Fruit fly (Drosophila melanogaster) whole organism, embryonic: ENCODE results near the gene CG44837.

Experiments used
- ATbp ChIP-seq: fragments of 200-800 bp; sonication (Bioruptor generic); optimal IDR thresholded peaks from 2 replicates; lab custom pipeline; 2017; ENCODE audit warnings: missing biosample characterization, mild to moderate bottlenecking, missing genetic modification characterization, missing genetic modification reagents
- CG10209 ChIP-seq: fragments of 200-800 bp; sonication (Bioruptor generic); optimal IDR thresholded peaks from 3 replicates; lab custom pipeline; 2017; ENCODE audit warnings: missing biosample characterization, mild to moderate bottlenecking, missing genetic modification characterization, missing genetic modification reagents
- CG10267 ChIP-seq: fragments of 200-800 bp; sonication (Bioruptor generic); optimal IDR thresholded peaks from 2 replicates; lab custom pipeline; 2018; ENCODE audit warnings: missing biosample characterization, mild to moderate bottlenecking, missing genetic modification characterization, moderate library complexity
- CG11723 ChIP-seq: fragments of 200-800 bp; sonication (Bioruptor generic); optimal IDR thresholded peaks from 2 replicates; lab custom pipeline; 2017; ENCODE audit warnings: missing biosample characterization, mild to moderate bottlenecking, missing genetic modification characterization
- CG12071 ChIP-seq: fragments of 200-800 bp; sonication (Bioruptor generic); optimal IDR thresholded peaks from 3 replicates; lab custom pipeline; 2018; ENCODE audit warnings: missing biosample characterization, mild to moderate bottlenecking, missing genetic modification characterization
- CG13424 ChIP-seq: fragments of 200-800 bp; sonication (Bioruptor generic); optimal IDR thresholded peaks from 2 replicates; lab custom pipeline; 2019; ENCODE audit warnings: missing biosample characterization, mild to moderate bottlenecking, missing genetic modification characterization, moderate library complexity
- CG13624 ChIP-seq: fragments of 200-800 bp; sonication (Bioruptor generic); optimal IDR thresholded peaks from 2 replicates; lab custom pipeline; 2016; ENCODE audit warnings: missing biosample characterization, missing genetic modification characterization
- CG1603 ChIP-seq: fragments of 200-800 bp; sonication (Bioruptor generic); optimal IDR thresholded peaks from 2 replicates; lab custom pipeline; 2019; ENCODE audit warnings: missing biosample characterization, mild to moderate bottlenecking, missing genetic modification characterization, moderate library complexity
- CG2120 ChIP-seq: fragments of 200-800 bp; sonication (Bioruptor generic); optimal IDR thresholded peaks from 3 replicates; lab custom pipeline; 2016; ENCODE audit warnings: missing biosample characterization, missing genetic modification characterization
- CG3065 ChIP-seq: fragments of 200-800 bp; sonication (Bioruptor generic); optimal IDR thresholded peaks from 2 replicates; lab custom pipeline; 2016; ENCODE audit warnings: missing biosample characterization, missing genetic modification characterization
- CG42726 ChIP-seq: fragments of 200-800 bp; sonication (Bioruptor generic); IDR thresholded peaks from 2 replicates; pipeline ENCODE4 v1.3.6; 2022; ENCODE audit warnings: missing biosample characterization, missing genetic modification characterization; ENCODE audit not compliant: partially characterized antibody
- CG6854 ChIP-seq: fragments of 200-800 bp; sonication (Bioruptor generic); optimal IDR thresholded peaks from 3 replicates; lab custom pipeline; 2017; ENCODE audit warnings: missing biosample characterization, mild to moderate bottlenecking, missing genetic modification characterization
- CG7839 ChIP-seq: fragments of 200-800 bp; sonication (Bioruptor generic); optimal IDR thresholded peaks from 3 replicates; lab custom pipeline; 2018; ENCODE audit warnings: missing biosample characterization, mild to moderate bottlenecking, missing genetic modification characterization, moderate library complexity
- CG7928 ChIP-seq: fragments of 200-800 bp; sonication (Bioruptor generic); optimal IDR thresholded peaks from 2 replicates; lab custom pipeline; 2017; ENCODE audit warnings: missing biosample characterization, mild to moderate bottlenecking, missing genetic modification characterization
- CG7987 ChIP-seq: fragments of 200-800 bp; sonication (Bioruptor generic); optimal IDR thresholded peaks from 2 replicates; lab custom pipeline; 2018; ENCODE audit warnings: missing biosample characterization, mild to moderate bottlenecking, missing genetic modification characterization, moderate library complexity
- CG8388 ChIP-seq: fragments of 200-800 bp; sonication (Bioruptor generic); optimal IDR thresholded peaks from 2 replicates; lab custom pipeline; 2019; ENCODE audit warnings: missing biosample characterization, mild to moderate bottlenecking, missing genetic modification characterization, moderate library complexity
- CG9215 ChIP-seq: fragments of 200-800 bp; sonication (Bioruptor generic); IDR thresholded peaks from 2 replicates; pipeline ENCODE4 v1.3.6; 2022; ENCODE audit warnings: missing biosample characterization, missing genetic modification characterization
- CG9437 ChIP-seq: fragments of 200-800 bp; sonication (Bioruptor generic); optimal IDR thresholded peaks from 2 replicates; lab custom pipeline; 2018; ENCODE audit warnings: missing biosample characterization, mild to moderate bottlenecking, missing genetic modification characterization
- Dip3 ChIP-seq: fragments of 200-800 bp; sonication (Bioruptor generic); optimal IDR thresholded peaks from 3 replicates; lab custom pipeline; 2016; ENCODE audit warnings: missing biosample characterization, missing genetic modification characterization
- Ets97D ChIP-seq: fragments of 200-800 bp; sonication (Bioruptor generic); optimal IDR thresholded peaks from 3 replicates; lab custom pipeline; 2016; ENCODE audit warnings: missing biosample characterization, missing genetic modification characterization
- Fer3 ChIP-seq: fragments of 200-800 bp; sonication (Bioruptor generic); optimal IDR thresholded peaks from 2 replicates; lab custom pipeline; 2018; ENCODE audit warnings: missing biosample characterization, mild to moderate bottlenecking, missing genetic modification characterization, moderate library complexity
- Gsc ChIP-seq: fragments of 200-800 bp; sonication (Bioruptor generic); IDR thresholded peaks from 2 replicates; pipeline ENCODE4 v1.3.6; 2022; ENCODE audit warnings: missing biosample characterization, missing genetic modification characterization
- HHEX ChIP-seq: fragments of 200-800 bp; sonication (Bioruptor generic); optimal IDR thresholded peaks from 3 replicates; lab custom pipeline; 2017; ENCODE audit warnings: missing biosample characterization, mild to moderate bottlenecking, missing genetic modification characterization, missing genetic modification reagents
- Hey ChIP-seq: fragments of 200-800 bp; sonication (Bioruptor generic); optimal IDR thresholded peaks from 3 replicates; lab custom pipeline; 2018; ENCODE audit warnings: missing biosample characterization, mild to moderate bottlenecking, missing genetic modification characterization
- Hmx ChIP-seq: fragments of 200-800 bp; sonication (Bioruptor generic); optimal IDR thresholded peaks from 2 replicates; lab custom pipeline; 2016; ENCODE audit warnings: missing biosample characterization, missing genetic modification characterization
- Jarid2 ChIP-seq: fragments of 200-800 bp; sonication (Bioruptor generic); optimal IDR thresholded peaks from 3 replicates; lab custom pipeline; 2017; ENCODE audit warnings: mild to moderate bottlenecking, missing biosample characterization, missing genetic modification reagents, missing genetic modification characterization
- Scr ChIP-seq: fragments of 200-800 bp; sonication (Bioruptor generic); IDR thresholded peaks from 2 replicates; pipeline ENCODE4 v1.3.6; 2022; ENCODE audit warnings: missing biosample characterization, missing genetic modification characterization; ENCODE audit not compliant: partially characterized antibody
- Xrp1 ChIP-seq: fragments of 200-800 bp; sonication (Bioruptor generic); IDR thresholded peaks from 2 replicates; pipeline ENCODE4 v1.3.6; 2022; ENCODE audit warnings: missing biosample characterization, missing genetic modification characterization
- ab ChIP-seq: fragments of 200-800 bp; sonication (Bioruptor generic); optimal IDR thresholded peaks from 2 replicates; lab custom pipeline; 2016; ENCODE audit warnings: missing biosample characterization, missing genetic modification characterization
- az2 ChIP-seq: fragments of 200-800 bp; sonication (Bioruptor generic); optimal IDR thresholded peaks from 3 replicates; lab custom pipeline; 2016; ENCODE audit warnings: missing biosample characterization, missing genetic modification characterization
- cad ChIP-seq: fragments of >200 bp; optimal IDR thresholded peaks from 2 replicates; lab custom pipeline; 2017; ENCODE audit warnings: missing biosample characterization, missing genetic modification characterization
- croc ChIP-seq: fragments of 200-800 bp; sonication (Bioruptor generic); conservative IDR thresholded peaks from 3 replicates; pipeline ENCODE4 v1.3.6; 2022; ENCODE audit warnings: missing biosample characterization, missing genetic modification characterization
- crol ChIP-seq: fragments of 200-800 bp; sonication (Bioruptor generic); IDR thresholded peaks from 2 replicates; pipeline ENCODE4 v1.3.6; 2022; ENCODE audit warnings: missing biosample characterization, missing genetic modification characterization
- fru ChIP-seq: fragments of >200 bp; optimal IDR thresholded peaks from 2 replicates; lab custom pipeline; 2017
- ken ChIP-seq: fragments of 200-800 bp; sonication (Bioruptor generic); IDR thresholded peaks from 3 replicates; pipeline ENCODE4 v1.3.6; 2022; ENCODE audit warnings: missing biosample characterization, missing genetic modification characterization
- mirr ChIP-seq: fragments of 200-800 bp; sonication (Bioruptor generic); optimal IDR thresholded peaks from 3 replicates; lab custom pipeline; 2018; ENCODE audit warnings: missing biosample characterization, mild to moderate bottlenecking, missing genetic modification characterization
- nerfin-1 ChIP-seq: fragments of 200-800 bp; sonication (Bioruptor generic); optimal IDR thresholded peaks from 3 replicates; lab custom pipeline; 2019; ENCODE audit warnings: missing biosample characterization, mild to moderate bottlenecking, missing genetic modification characterization, moderate library complexity
- pan ChIP-seq, 4 experiments: fragments of >200 bp in 3 of 4; fragments of 200-800 bp in 1 of 4; sonication (Bioruptor generic) in 1 of 4; optimal IDR thresholded peaks in 3 of 4; IDR thresholded peaks in 1 of 4; 2 replicates each; pipeline versions ENCODE4 v1.3.6 to Lab custom; 2017 to 2022; ENCODE audit warnings: missing biosample characterization in 2 of 4, missing genetic modification characterization in 2 of 4, mixed read lengths in 1 of 4
- pho ChIP-seq: fragments of 200-800 bp; sonication (Bioruptor generic); optimal IDR thresholded peaks from 2 replicates; lab custom pipeline; 2016; ENCODE audit warnings: missing biosample characterization, missing genetic modification characterization
- pita ChIP-seq: fragments of 200-800 bp; sonication (Bioruptor generic); optimal IDR thresholded peaks from 2 replicates; lab custom pipeline; 2017; ENCODE audit warnings: missing biosample characterization, mild to moderate bottlenecking, missing genetic modification characterization
- pnt ChIP-seq: fragments of 200-800 bp; sonication (Bioruptor generic); optimal IDR thresholded peaks from 3 replicates; lab custom pipeline; 2016; ENCODE audit warnings: missing biosample characterization, missing genetic modification characterization
- pros ChIP-seq: fragments of 200-800 bp; sonication (Bioruptor generic); optimal IDR thresholded peaks from 3 replicates; lab custom pipeline; 2019; ENCODE audit warnings: missing biosample characterization, mild to moderate bottlenecking, missing genetic modification characterization, moderate library complexity
- ranshi ChIP-seq: fragments of 200-800 bp; sonication (Bioruptor generic); IDR thresholded peaks from 2 replicates; pipeline ENCODE4 v1.3.6; 2022; ENCODE audit warnings: missing biosample characterization, missing genetic modification characterization
- row ChIP-seq: fragments of 200-800 bp; sonication (Bioruptor generic); IDR thresholded peaks from 3 replicates; pipeline ENCODE4 v1.3.6; 2022; ENCODE audit warnings: missing biosample characterization, missing genetic modification characterization
- sim ChIP-seq: fragments of 200-800 bp; sonication (Bioruptor generic); IDR thresholded peaks from 2 replicates; pipeline ENCODE4 v1.3.6; 2022; ENCODE audit warnings: missing biosample characterization, missing genetic modification characterization
- sob ChIP-seq: fragments of 200-800 bp; sonication (Bioruptor generic); IDR thresholded peaks from 2 replicates; pipeline ENCODE4 v1.3.6; 2022; ENCODE audit warnings: missing biosample characterization, missing genetic modification characterization
- sqz ChIP-seq: fragments of 200-800 bp; sonication (Bioruptor generic); optimal IDR thresholded peaks from 3 replicates; lab custom pipeline; 2018; ENCODE audit warnings: missing biosample characterization, mild to moderate bottlenecking, missing genetic modification characterization
- trh ChIP-seq: fragments of 200-800 bp; sonication (Bioruptor generic); optimal IDR thresholded peaks from 2 replicates; lab custom pipeline; 2016; ENCODE audit warnings: missing biosample characterization, missing genetic modification characterization
- zfh1 ChIP-seq: fragments of 200-800 bp; sonication (Bioruptor generic); IDR thresholded peaks from 3 replicates; pipeline ENCODE4 v1.3.6; 2022; ENCODE audit warnings: missing biosample characterization, missing genetic modification characterization

The CG44837 gene

dm6 chr3L:11819639-11820456, 118.8 kb downstream of the CG44837 start (continued):
- TF ChIP-seq CG13624 (GFP tag; lab: Kevin White, UChicago) (peak; percentile 46), CG13424 (tag; lab: Kevin White, UChicago) (peak; percentile 57), pan (optimal IDR thresholded peaks at IDR 0.05; lab: Kevin White, UChicago) (no peak), pan (GFP tag; optimal IDR thresholded peaks at IDR 0.05 in 1 of 2, IDR thresholded peaks at IDR 0.05 in 1 of 2) (peak in 1 of 2 experiments; percentile 74), CG8388 (GFP tag; lab: Kevin White, UChicago) (peak; percentile 100), pita (GFP tag; lab: Kevin White, UChicago) (no peak), pnt (GFP tag; lab: Kevin White, UChicago) (no peak), sob (GFP tag; lab: Robert Waterston, UW) (peak; percentile 63), ab (GFP tag; lab: Kevin White, UChicago) (no peak), Ets97D (GFP tag; lab: Kevin White, UChicago) (no peak), Hey (tag; lab: Kevin White, UChicago) (no peak), pros (GFP tag; lab: Kevin White, UChicago) (no peak), CG11723 (GFP tag; lab: Kevin White, UChicago) (no peak), Xrp1 (GFP tag; lab: Robert Waterston, UW) (peak; percentile 64), CG6854 (GFP tag; lab: Kevin White, UChicago) (no peak), crol (GFP tag; lab: Robert Waterston, UW) (no peak), CG9215 (no peak), trh (GFP tag; lab: Kevin White, UChicago) (no peak), Dip3 (no peak), CG2120 (GFP tag; lab: Kevin White, UChicago) (peak; percentile 63), pho (GFP tag; lab: Kevin White, UChicago) (peak; percentile 19), CG10267 (tag; lab: Kevin White, UChicago) (peak; percentile 11), row (peak; percentile 78), fru (lab: Kevin White, UChicago) (no peak), CG1603 (tag; lab: Kevin White, UChicago) (no peak), Jarid2 (peak; percentile 48), CG3065 (GFP tag; lab: Kevin White, UChicago) (no peak), CG12071 (GFP tag; lab: Kevin White, UChicago) (peak; percentile 31), Scr (GFP tag; lab: Robert Waterston, UW) (peak; percentile 19; the same call in 1 of the 2 replicates), Hmx (GFP tag; lab: Kevin White, UChicago) (no peak), Fer3 (tag; lab: Kevin White, UChicago) (peak; percentile 55), mirr (GFP tag; lab: Kevin White, UChicago) (peak; percentile 54), CG7928 (GFP tag; lab: Kevin White, UChicago) (no peak), nerfin-1 (tag; lab: Kevin White, UChicago) (peak; percentile 45), CG10209 (no peak), CG7839 (peak; percentile 59), CG42726 (GFP tag; lab: Robert Waterston, UW) (no peak), cad (no peak), HHEX (peak; percentile 0), ranshi (GFP tag; lab: Robert Waterston, UW) (peak; percentile 38; the same call in 1 of the 2 replicates), sim (GFP tag; lab: Robert Waterston, UW) (no peak), Gsc (GFP tag; lab: Robert Waterston, UW) (no peak), sqz (GFP tag; lab: Kevin White, UChicago) (peak; percentile 72), CG9437 (GFP tag; lab: Kevin White, UChicago) (peak; percentile 13), croc (GFP tag; lab: Robert Waterston, UW) (no peak), zfh1 (GFP tag; lab: Robert Waterston, UW) (peak; percentile 40; the same call in 1 of the 3 replicates), az2 (peak; percentile 9), CG7987 (GFP tag; lab: Kevin White, UChicago) (peak; percentile 3), ken (GFP tag; lab: Robert Waterston, UW) (no peak), ATbp (GFP tag; lab: Kevin White, UChicago) (no peak)
